Comparison of ENCODE assay signal across 1 worm cellular context in genomic region chrIV:3821554-3821953, ce11.
TF ChIP-seq lines count a peak whose summit lies in the region.

No protein-coding gene starts in this region.

TF ChIP-seq in whole organism, L1 larva, 84 proteins besides CTCF, POLR2A, EP300 and RAD21 (continued from another document):
- TF ChIP-seq nhr-47 (tag; optimal IDR thresholded peaks at IDR 0.05; lab: Kevin White, UChicago) (peak; percentile 13), nhr-90 (tag; optimal IDR thresholded peaks at IDR 0.05; lab: Kevin White, UChicago; ENCODE audit: poor library complexity) (no peak), blmp-1 (tag; optimal IDR thresholded peaks at IDR 0.05; lab: Kevin White, UChicago) (no peak), ztf-11 (tag; optimal IDR thresholded peaks at IDR 0.05; lab: Kevin White, UChicago) (no peak), ceh-88 (GFP tag; IDR thresholded peaks at IDR 0.05; lab: Robert Waterston, UW) (no peak), pqm-1 (tag; optimal IDR thresholded peaks at IDR 0.05; lab: Kevin White, UChicago) (no peak)
